Fruit fly (Drosophila melanogaster) whole organism, pupa: ENCODE measurements around the gene alpha4GT2.
A peak's percentile ranks its signal among the peaks of the same experiment; 100 is the strongest.

ENCODE experiments used
- CG10348 ChIP-seq: fragments of 200-800 bp; sonication (Bioruptor generic); IDR thresholded peaks from 2 replicates; pipeline ENCODE4 v1.3.6; 2022; ENCODE audit warnings: missing biosample characterization, missing genetic modification characterization
- CG12605 ChIP-seq: fragments of 200-800 bp; sonication (Bioruptor generic); IDR thresholded peaks from 2 replicates; pipeline ENCODE4 v1.3.6; 2022; ENCODE audit warnings: missing biosample characterization, missing genetic modification characterization
- CG13204 ChIP-seq: fragments of 200-800 bp; sonication (Bioruptor generic); optimal IDR thresholded peaks from 2 replicates; lab custom pipeline; 2018; ENCODE audit warnings: missing biosample characterization, mild to moderate bottlenecking, missing genetic modification characterization, moderate library complexity
- CG14655 ChIP-seq: fragments of 200-800 bp; sonication (Bioruptor generic); optimal IDR thresholded peaks from 3 replicates; lab custom pipeline; 2017; ENCODE audit warnings: mild to moderate bottlenecking, missing biosample characterization, missing genetic modification reagents, missing genetic modification characterization
- CG15710 ChIP-seq: fragments of 200-800 bp; sonication (Bioruptor generic); optimal IDR thresholded peaks from 2 replicates; lab custom pipeline; 2018; ENCODE audit warnings: missing biosample characterization, mild to moderate bottlenecking, missing genetic modification characterization, moderate library complexity
- CG17806 ChIP-seq: fragments of 200-800 bp; sonication (Bioruptor generic); optimal IDR thresholded peaks from 2 replicates; lab custom pipeline; 2018; ENCODE audit warnings: missing biosample characterization, mild to moderate bottlenecking, missing genetic modification characterization, moderate library complexity
- CG32121 ChIP-seq: fragments of 200-800 bp; sonication (Bioruptor generic); IDR thresholded peaks from 2 replicates; pipeline ENCODE4 v1.3.6; 2022; ENCODE audit warnings: missing biosample characterization, missing genetic modification characterization
- CG34367 ChIP-seq: fragments of 200-800 bp; sonication (Bioruptor generic); optimal IDR thresholded peaks from 2 replicates; lab custom pipeline; 2018; ENCODE audit warnings: missing biosample characterization, mild to moderate bottlenecking, missing genetic modification characterization
- CG4496 ChIP-seq: fragments of 200-800 bp; sonication (Bioruptor generic); IDR thresholded peaks from 3 replicates; pipeline ENCODE4 v1.3.6; 2022; ENCODE audit warnings: missing biosample characterization, missing genetic modification characterization
- CG8159 ChIP-seq: fragments of 200-800 bp; sonication (Bioruptor generic); optimal IDR thresholded peaks from 3 replicates; lab custom pipeline; 2018; ENCODE audit warnings: missing biosample characterization, mild to moderate bottlenecking, missing genetic modification characterization, moderate library complexity
- CG8301 ChIP-seq: fragments of 200-800 bp; sonication (Bioruptor generic); optimal IDR thresholded peaks from 2 replicates; lab custom pipeline; 2018; ENCODE audit warnings: missing biosample characterization, mild to moderate bottlenecking, missing genetic modification characterization
- CG9948 ChIP-seq: fragments of 200-800 bp; sonication (Bioruptor generic); optimal IDR thresholded peaks from 2 replicates; lab custom pipeline; 2018; ENCODE audit warnings: missing biosample characterization, mild to moderate bottlenecking, missing genetic modification characterization, moderate library complexity
- D1 ChIP-seq: fragments of 200-800 bp; sonication (Bioruptor generic); optimal IDR thresholded peaks from 2 replicates; lab custom pipeline; 2018; ENCODE audit warnings: missing biosample characterization, mild to moderate bottlenecking, missing genetic modification characterization, moderate library complexity
- EcR ChIP-seq: fragments of 200-800 bp; sonication (Bioruptor generic); optimal IDR thresholded peaks from 3 replicates; lab custom pipeline; 2019; ENCODE audit warnings: missing biosample characterization, missing genetic modification characterization, mild to moderate bottlenecking, moderate library complexity, missing genetic modification reagents
- Ets98B ChIP-seq: fragments of 200-800 bp; sonication (Bioruptor generic); IDR thresholded peaks from 2 replicates; pipeline ENCODE4 v1.3.6; 2022; ENCODE audit warnings: missing biosample characterization, missing genetic modification characterization
- Pif1A ChIP-seq: fragments of 200-800 bp; sonication (Bioruptor generic); optimal IDR thresholded peaks from 3 replicates; lab custom pipeline; 2016; ENCODE audit warnings: missing biosample characterization, missing genetic modification characterization
- Pif1B ChIP-seq: fragments of 200-800 bp; sonication (Bioruptor generic); optimal IDR thresholded peaks from 3 replicates; lab custom pipeline; 2016; ENCODE audit warnings: missing biosample characterization, missing genetic modification characterization
- Snoo ChIP-seq: fragments of 200-800 bp; sonication (Bioruptor generic); optimal IDR thresholded peaks from 3 replicates; lab custom pipeline; 2017; ENCODE audit warnings: missing biosample characterization, mild to moderate bottlenecking, missing genetic modification characterization, inconsistent platforms
- fd96Ca ChIP-seq: fragments of 200-800 bp; sonication (Bioruptor generic); IDR thresholded peaks from 3 replicates; pipeline ENCODE4 v1.3.6; 2022; ENCODE audit warnings: missing biosample characterization, missing genetic modification characterization
- gl ChIP-seq: fragments of 200-800 bp; sonication (Bioruptor generic); optimal IDR thresholded peaks from 2 replicates; lab custom pipeline; 2018; ENCODE audit warnings: missing biosample characterization, mild to moderate bottlenecking, missing genetic modification characterization
- rn ChIP-seq: fragments of 200-800 bp; sonication (Bioruptor generic); IDR thresholded peaks from 2 replicates; pipeline ENCODE4 v1.3.6; 2022; ENCODE audit warnings: missing biosample characterization, missing genetic modification characterization

alpha4GT2 gene

DNA sequence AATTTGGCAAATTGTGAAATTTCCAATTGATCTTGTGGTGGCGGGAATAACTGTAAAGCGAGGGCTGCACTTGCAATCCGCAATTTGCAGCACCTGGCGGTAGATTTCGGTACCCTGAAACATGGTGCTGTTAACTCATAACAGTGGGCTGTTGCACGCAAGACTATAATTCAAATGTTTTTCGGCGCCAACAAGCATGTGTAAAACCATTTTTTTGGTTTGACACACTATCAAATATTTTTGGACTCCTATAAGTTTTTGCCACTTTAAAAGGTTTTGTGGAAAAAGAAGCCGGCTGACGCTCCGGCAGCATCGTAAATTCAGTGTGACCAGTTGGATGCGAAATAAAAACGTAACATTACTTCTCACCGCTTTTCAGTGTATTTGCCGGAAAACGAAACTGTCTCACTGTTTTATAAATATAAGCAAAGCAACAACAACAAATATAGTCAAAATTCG lies 19.2 kb downstream of the alpha4GT2 start, which contains the start of the genes CG14545 and CG5886:
Gene CG14545, minus strand, starts transcription at position 68 of the 459 bp plus-strand sequence.
Gene CG5886, plus strand, starts transcription at position 409 of the 459 bp plus-strand sequence.
- TF ChIP-seq CG32121 (GFP tag; lab: Robert Waterston, UW) (no peak), CG14655 (GFP tag; lab: Kevin White, UChicago) (no peak), CG12605 (GFP tag; lab: Robert Waterston, UW) (no peak), CG17806 (no peak), CG15710 (tag; lab: Kevin White, UChicago) (no peak), CG13204 (GFP tag; lab: Kevin White, UChicago) (no peak), CG4496 (no peak), CG10348 (no peak), rn (GFP tag; lab: Robert Waterston, UW) (no peak), CG8159 (no peak), Snoo (tag; lab: Kevin White, UChicago) (no peak), EcR (no peak), D1 (tag; lab: Kevin White, UChicago) (no peak), CG8301 (no peak), gl (tag; lab: Kevin White, UChicago) (no peak)

DNA sequence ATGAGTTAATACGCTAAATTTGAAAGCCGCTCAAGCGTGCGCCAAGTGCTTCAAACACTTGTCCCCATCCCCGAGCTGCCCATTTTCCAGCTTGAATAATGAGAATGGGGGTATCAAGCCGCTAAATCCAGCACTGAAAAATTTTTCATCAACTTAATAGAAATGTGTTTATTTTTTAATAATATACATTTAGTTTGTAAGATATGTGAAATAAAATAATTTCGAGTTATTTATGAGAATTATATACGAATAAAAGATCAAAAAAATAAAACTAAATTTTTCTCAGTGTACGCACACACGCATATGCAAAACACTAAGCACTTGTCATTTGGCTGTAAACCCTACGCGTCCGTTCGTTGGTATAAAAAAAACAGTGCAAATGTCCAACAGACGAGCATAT lies 22.8 kb downstream of the alpha4GT2 start:
- no peak for TF ChIP-seq Pif1A (GFP tag; lab: Kevin White, UChicago)
- no peak for TF ChIP-seq CG4496
- TF ChIP-seq fd96Ca (GFP tag; lab: Robert Waterston, UW): no peak
- no peak for TF ChIP-seq CG12605 (GFP tag; lab: Robert Waterston, UW)
- TF ChIP-seq Ets98B (GFP tag; lab: Robert Waterston, UW): 0 out of 2 replicates have a peak, but pooled peaks have one; percentile 14
- peak; percentile 31 for TF ChIP-seq CG8159
- no peak for TF ChIP-seq rn (GFP tag; lab: Robert Waterston, UW)
- TF ChIP-seq gl (tag; lab: Kevin White, UChicago): no peak
- TF ChIP-seq CG10348: no peak
- peak; percentile 38 for TF ChIP-seq CG17806
- TF ChIP-seq CG32121 (GFP tag; lab: Robert Waterston, UW): 0 out of 2 replicates have a peak, but pooled peaks have one; percentile 26
- TF ChIP-seq CG15710 (tag; lab: Kevin White, UChicago): peak; percentile 0

DNA sequence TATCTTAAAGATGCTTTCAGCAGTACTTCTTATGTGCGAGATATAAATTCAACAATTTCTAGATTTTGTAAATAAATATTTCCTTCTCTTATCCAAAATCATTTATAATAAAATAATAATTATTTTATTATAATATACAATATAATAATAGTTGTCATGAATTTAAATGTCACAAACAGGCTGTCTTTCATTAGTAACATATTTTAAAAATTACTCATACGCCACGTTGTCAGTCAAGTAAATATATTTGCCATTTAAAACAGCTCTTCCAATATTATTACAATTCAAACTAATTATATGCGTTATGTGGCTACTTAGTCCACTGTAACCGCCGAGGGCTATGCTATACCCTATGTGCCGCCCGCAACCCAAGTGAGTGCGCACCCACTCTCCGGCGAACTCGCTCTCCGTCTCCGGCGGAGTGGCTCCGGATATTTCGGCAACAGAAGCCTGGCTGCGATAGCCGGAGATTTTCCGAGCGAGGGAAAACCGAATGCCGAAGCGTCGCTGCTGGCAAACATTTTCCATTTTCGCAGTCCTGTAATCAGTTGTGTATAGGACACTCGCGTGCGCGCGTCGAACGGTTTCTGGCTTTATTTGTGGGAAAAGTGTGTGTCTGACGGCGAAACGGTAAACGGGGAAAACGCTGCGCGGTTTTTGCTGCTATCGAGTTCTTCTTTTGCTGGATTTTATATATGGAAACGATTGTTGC lies 23.7 kb downstream of the alpha4GT2 start, which contains the start of gene CG5890:
Gene CG5890, plus strand, starts transcription at position 561 of the 712 bp plus-strand sequence.
- peak; percentile 49 for TF ChIP-seq CG8159
- no peak for TF ChIP-seq fd96Ca (GFP tag; lab: Robert Waterston, UW)
- TF ChIP-seq CG9948: no peak
- TF ChIP-seq CG14655 (GFP tag; lab: Kevin White, UChicago): peak; percentile 39
- no peak for TF ChIP-seq CG13204 (GFP tag; lab: Kevin White, UChicago)
- TF ChIP-seq CG8301: peak; percentile 9
- no peak for TF ChIP-seq CG32121 (GFP tag; lab: Robert Waterston, UW)
- TF ChIP-seq Snoo (tag; lab: Kevin White, UChicago): no peak
- TF ChIP-seq D1 (tag; lab: Kevin White, UChicago): no peak
- TF ChIP-seq, all 21 proteins: peak for 3

DNA sequence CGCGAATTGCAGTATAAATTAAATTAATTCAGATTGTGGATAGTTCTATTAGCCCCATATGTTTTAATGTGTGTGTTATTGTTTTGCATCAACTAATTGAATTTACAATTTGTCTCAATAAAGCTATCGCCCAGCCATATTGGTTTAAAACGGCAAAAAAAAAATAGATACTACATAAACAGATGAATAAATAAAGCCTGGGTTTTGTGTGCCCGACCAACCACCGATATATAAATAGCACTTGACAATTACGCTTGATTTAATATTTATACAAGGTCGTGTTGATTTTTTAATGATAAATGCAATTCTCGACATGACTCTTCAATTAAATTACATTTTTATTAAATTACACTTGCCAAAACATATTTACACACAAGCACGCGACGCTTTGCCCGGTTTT lies 38.4 kb downstream of the alpha4GT2 start:
- TF ChIP-seq CG34367 (tag; lab: Kevin White, UChicago): no peak
- TF ChIP-seq CG14655 (GFP tag; lab: Kevin White, UChicago): no peak

DNA sequence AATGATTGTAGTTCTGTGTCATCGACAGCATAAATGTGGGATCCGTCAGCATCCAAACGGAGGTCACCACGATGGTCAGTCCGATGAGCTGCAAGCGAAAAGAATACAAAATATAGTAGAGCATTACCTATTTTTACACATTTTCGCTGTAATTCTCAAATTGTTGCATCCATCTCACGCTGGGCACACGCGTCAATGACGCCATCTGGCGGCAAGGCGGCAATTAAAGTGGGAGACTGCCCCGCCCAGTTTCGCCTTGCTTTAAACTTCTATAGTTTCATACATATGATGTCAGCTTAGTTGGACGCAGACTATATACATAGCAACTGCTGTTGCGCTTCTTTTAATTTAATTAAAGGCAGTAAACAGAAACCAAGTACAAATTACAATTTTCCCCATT lies 44.6 kb downstream of the alpha4GT2 start:
- no peak for TF ChIP-seq CG14655 (GFP tag; lab: Kevin White, UChicago)
- no peak for TF ChIP-seq CG10348
- no peak for TF ChIP-seq D1 (tag; lab: Kevin White, UChicago)
- TF ChIP-seq CG13204 (GFP tag; lab: Kevin White, UChicago): no peak
- TF ChIP-seq Pif1A (GFP tag; lab: Kevin White, UChicago): no peak
- no peak for TF ChIP-seq Pif1B
- no peak for TF ChIP-seq CG8159
- no peak for TF ChIP-seq CG9948
- TF ChIP-seq CG8301: no peak
- TF ChIP-seq CG17806: no peak
- TF ChIP-seq gl (tag; lab: Kevin White, UChicago): no peak
- no peak for TF ChIP-seq CG15710 (tag; lab: Kevin White, UChicago)

DNA sequence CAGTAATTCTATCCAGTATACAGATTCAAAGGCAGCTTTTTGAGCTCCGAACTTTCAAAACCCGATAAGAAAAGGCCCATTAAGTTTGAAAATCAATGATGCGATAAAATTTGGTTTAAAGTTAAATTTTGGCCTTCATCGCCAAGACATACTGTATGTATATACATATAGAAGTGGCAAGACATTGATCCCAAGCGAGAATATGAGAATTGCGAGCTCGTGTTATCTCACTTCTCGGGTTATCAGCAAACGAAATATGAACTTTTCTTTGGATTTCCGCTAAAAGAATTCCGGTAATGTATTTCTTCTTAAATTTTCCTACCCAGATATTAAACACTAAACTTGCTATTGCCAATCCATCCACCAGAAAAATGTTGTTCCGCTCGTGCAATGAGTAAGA lies 45.0 kb downstream of the alpha4GT2 start:
- TF ChIP-seq fd96Ca (GFP tag; lab: Robert Waterston, UW) (no peak), CG14655 (GFP tag; lab: Kevin White, UChicago) (no peak), CG34367 (tag; lab: Kevin White, UChicago) (no peak), CG10348 (no peak), CG32121 (GFP tag; lab: Robert Waterston, UW) (no peak), EcR (peak; percentile 78)

DNA sequence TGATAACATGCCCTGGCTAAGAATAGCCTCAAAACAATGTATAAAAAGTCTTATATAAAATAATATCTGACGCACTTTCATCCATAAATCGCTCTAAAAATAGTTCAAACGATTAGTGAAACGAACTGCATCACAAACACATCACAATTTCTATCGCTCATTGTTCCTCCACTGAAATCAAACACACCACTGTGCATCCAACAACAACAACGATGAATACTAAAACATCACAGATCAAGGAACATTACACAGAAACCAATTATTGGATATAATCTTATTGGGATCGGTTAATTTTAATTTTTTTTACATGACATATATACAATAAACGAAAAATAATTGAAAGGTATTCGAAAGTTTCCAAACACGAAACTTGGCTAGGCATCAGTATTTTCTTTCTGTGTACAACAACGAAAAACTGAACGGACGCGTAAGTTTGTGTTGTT lies 47.3 kb downstream of the alpha4GT2 start:
- TF ChIP-seq Ets98B (GFP tag; lab: Robert Waterston, UW) (peak; percentile 82), CG8159 (peak; percentile 19), CG8301 (peak; percentile 73), CG14655 (GFP tag; lab: Kevin White, UChicago) (peak; percentile 68), gl (tag; lab: Kevin White, UChicago) (no peak), D1 (tag; lab: Kevin White, UChicago) (no peak), Pif1A (GFP tag; lab: Kevin White, UChicago) (peak; percentile 38), CG12605 (GFP tag; lab: Robert Waterston, UW) (peak; percentile 49; the same call in 1 of the 2 replicates), CG17806 (peak; percentile 1), CG34367 (tag; lab: Kevin White, UChicago) (no peak), CG32121 (GFP tag; lab: Robert Waterston, UW) (peak; percentile 70), fd96Ca (GFP tag; lab: Robert Waterston, UW) (no peak), Pif1B (no peak), CG13204 (GFP tag; lab: Kevin White, UChicago) (no peak), EcR (no peak), CG15710 (tag; lab: Kevin White, UChicago) (no peak), Snoo (tag; lab: Kevin White, UChicago) (no peak), rn (GFP tag; lab: Robert Waterston, UW) (peak; percentile 13; the same call in 1 of the 2 replicates), CG9948 (no peak)
